Worm (Caenorhabditis elegans) whole organism, young adult: ENCODE results near the gene srsx-31.

Experiments used
- B0336.3 ChIP-seq: fragments of 200-800 bp; sonication (Bioruptor generic); IDR thresholded peaks from 2 replicates; pipeline ENCODE4 v1.3.6; 2022; ENCODE audit warnings: missing genetic modification characterization, missing compliant biosample characterization
- C17E4.6 ChIP-seq: fragments of 200-800 bp; sonication (Bioruptor generic); IDR thresholded peaks from 2 replicates; pipeline ENCODE4 v1.3.6; 2022; ENCODE audit warnings: missing genetic modification reagents, missing genetic modification characterization, missing compliant biosample characterization
- F37B4.10 ChIP-seq: fragments of 200-800 bp; sonication (Bioruptor generic); IDR thresholded peaks from 2 replicates; pipeline ENCODE4 v1.3.6; 2022; ENCODE audit warnings: missing genetic modification characterization, missing compliant biosample characterization
- F55B11.4 ChIP-seq: sonication (generic microtip); optimal IDR thresholded peaks from 2 replicates; lab custom pipeline; 2016; ENCODE audit warnings: missing compliant biosample characterization, missing genetic modification characterization, borderline replicate concordance; ENCODE audit not compliant: insufficient read depth
- F57A8.1 ChIP-seq: fragments of 200-800 bp; sonication (Bioruptor generic); optimal IDR thresholded peaks from 2 replicates; lab custom pipeline; 2018; ENCODE audit warnings: mild to moderate bottlenecking, missing genetic modification characterization, moderate library complexity, missing compliant biosample characterization
- T07F8.4 ChIP-seq: sonication (generic microtip); optimal IDR thresholded peaks from 2 replicates; lab custom pipeline; 2016; ENCODE audit warnings: mild to moderate bottlenecking, missing genetic modification characterization, moderate library complexity, missing compliant biosample characterization
- Y53G8AR.9 ChIP-seq: fragments of 200-800 bp; sonication (Bioruptor generic); conservative IDR thresholded peaks from 2 replicates; pipeline ENCODE4 v1.3.6; 2022; ENCODE audit warnings: missing genetic modification reagents, missing genetic modification characterization, missing compliant biosample characterization
- Y67H2A.10 ChIP-seq: fragments of 200-800 bp; sonication (Bioruptor generic); conservative IDR thresholded peaks from 2 replicates; pipeline ENCODE4 v1.3.6; 2022; ENCODE audit warnings: missing genetic modification reagents, missing genetic modification characterization, missing compliant biosample characterization
- akir-1 ChIP-seq: fragments of 200-800 bp; sonication (Bioruptor generic); optimal IDR thresholded peaks from 2 replicates; lab custom pipeline; 2018; ENCODE audit warnings: mild to moderate bottlenecking, missing genetic modification characterization, moderate library complexity, missing compliant biosample characterization
- aptf-2 ChIP-seq: fragments of 200-800 bp; sonication (Bioruptor generic); conservative IDR thresholded peaks from 2 replicates; pipeline ENCODE4 v1.3.6; 2022; ENCODE audit warnings: missing genetic modification reagents, missing genetic modification characterization, missing compliant biosample characterization
- athp-1 ChIP-seq: sonication (generic microtip); optimal IDR thresholded peaks from 2 replicates; lab custom pipeline; 2017; ENCODE audit warnings: mild to moderate bottlenecking, missing genetic modification characterization, missing compliant biosample characterization
- attf-3 ChIP-seq: fragments of 200-800 bp; sonication (Bioruptor generic); conservative IDR thresholded peaks from 2 replicates; pipeline ENCODE4 v1.3.6; 2022; ENCODE audit warnings: missing genetic modification reagents, missing genetic modification characterization, missing compliant biosample characterization
- attf-6 ChIP-seq: fragments of 200-800 bp; sonication (Bioruptor generic); IDR thresholded peaks from 2 replicates; pipeline ENCODE4 v1.3.6; 2022; ENCODE audit warnings: missing genetic modification reagents, missing genetic modification characterization, missing compliant biosample characterization
- bed-1 ChIP-seq: fragments of 200-800 bp; sonication (Bioruptor generic); IDR thresholded peaks from 2 replicates; pipeline ENCODE4 v1.3.6; 2022; ENCODE audit warnings: missing genetic modification reagents, missing genetic modification characterization, missing compliant biosample characterization
- cebp-1 ChIP-seq, 2 experiments: fragments of 200-800 bp in 1 of 2; sonication (Bioruptor generic) in 1 of 2; sonication (generic microtip) in 1 of 2; IDR thresholded peaks in 1 of 2; optimal IDR thresholded peaks in 1 of 2; 2 replicates each; pipeline versions ENCODE4 v1.3.6 to Lab custom; 2017 to 2022; ENCODE audit warnings: missing compliant biosample characterization in 2 of 2, missing genetic modification characterization in 2 of 2, mild to moderate bottlenecking in 1 of 2, missing genetic modification reagents in 1 of 2, moderate library complexity in 1 of 2
- ceh-91 ChIP-seq: fragments of 200-800 bp; sonication (Bioruptor generic); IDR thresholded peaks from 2 replicates; pipeline ENCODE4 v1.3.6; 2022; ENCODE audit warnings: missing genetic modification reagents, missing genetic modification characterization, missing compliant biosample characterization
- dpff-1 ChIP-seq: sonication (generic microtip); optimal IDR thresholded peaks from 2 replicates; lab custom pipeline; 2017; ENCODE audit warnings: mild to moderate bottlenecking, missing genetic modification characterization, missing compliant biosample characterization
- dpl-1 ChIP-seq: fragments of 150-350 bp; optimal IDR thresholded peaks from 2 replicates; lab custom pipeline; 2014; ENCODE audit warnings: missing biosample characterization, missing genetic modification reagents, missing genetic modification characterization
- egl-18 ChIP-seq: fragments of 200-800 bp; sonication (Bioruptor generic); IDR thresholded peaks from 2 replicates; pipeline ENCODE4 v1.3.6; 2022; ENCODE audit warnings: missing genetic modification reagents, missing genetic modification characterization, missing compliant biosample characterization
- egrh-3 ChIP-seq: fragments of 200-800 bp; sonication (Bioruptor generic); IDR thresholded peaks from 2 replicates; pipeline ENCODE4 v1.3.6; 2022; ENCODE audit warnings: missing genetic modification reagents, missing genetic modification characterization, missing compliant biosample characterization
- hmg-20 ChIP-seq: fragments of 200-800 bp; sonication (Bioruptor generic); IDR thresholded peaks from 2 replicates; pipeline ENCODE4 v1.3.6; 2022; ENCODE audit warnings: missing genetic modification reagents, missing genetic modification characterization, missing compliant biosample characterization
- hrde-1 ChIP-seq: sonication (generic microtip); optimal IDR thresholded peaks from 2 replicates; lab custom pipeline; 2016; ENCODE audit warnings: missing genetic modification characterization, mild to moderate bottlenecking, missing compliant biosample characterization, moderate library complexity, missing genotype, missing genetic modification reagents, borderline replicate concordance
- lag-1 ChIP-seq: fragments of 200-800 bp; sonication (Bioruptor generic); IDR thresholded peaks from 2 replicates; pipeline ENCODE4 v1.3.6; 2022; ENCODE audit warnings: missing genetic modification reagents, missing genetic modification characterization, missing compliant biosample characterization
- lin-54 ChIP-seq: fragments of 200-800 bp; sonication (Bioruptor generic); optimal IDR thresholded peaks from 2 replicates; lab custom pipeline; 2018; ENCODE audit warnings: mild to moderate bottlenecking, missing genetic modification characterization, missing compliant biosample characterization
- madf-3 ChIP-seq: fragments of 200-800 bp; sonication (Bioruptor generic); IDR thresholded peaks from 2 replicates; pipeline ENCODE4 v1.3.6; 2022; ENCODE audit warnings: missing genetic modification reagents, missing genetic modification characterization, missing compliant biosample characterization
- nhr-120 ChIP-seq: fragments of 200-800 bp; sonication (Bioruptor generic); IDR thresholded peaks from 2 replicates; pipeline ENCODE4 v1.3.6; 2022; ENCODE audit warnings: missing genetic modification characterization, missing compliant biosample characterization
- nhr-90 ChIP-seq: sonication (generic microtip); optimal IDR thresholded peaks from 2 replicates; lab custom pipeline; 2016; ENCODE audit warnings: missing genotype, mild to moderate bottlenecking, missing genetic modification characterization, missing compliant biosample characterization
- pbrm-1 ChIP-seq: fragments of 200-800 bp; sonication (Bioruptor generic); IDR thresholded peaks from 2 replicates; pipeline ENCODE4 v1.3.6; 2022; ENCODE audit warnings: missing genetic modification reagents, missing genetic modification characterization, missing compliant biosample characterization
- pha-4 ChIP-seq: fragments of 150-350 bp; sonication (generic microtip); optimal IDR thresholded peaks from 2 replicates; lab custom pipeline; 2014; ENCODE audit warnings: missing biosample characterization, missing genetic modification reagents, missing genetic modification characterization
- repo-1 ChIP-seq: sonication (generic microtip); optimal IDR thresholded peaks from 2 replicates; lab custom pipeline; 2017; ENCODE audit warnings: mild to moderate bottlenecking, missing genetic modification characterization, missing compliant biosample characterization
- sdz-38 ChIP-seq: sonication (generic microtip); optimal IDR thresholded peaks from 2 replicates; lab custom pipeline; 2016; ENCODE audit warnings: missing genotype, missing genetic modification characterization, missing compliant biosample characterization
- zim-3 ChIP-seq: sonication (generic microtip); optimal IDR thresholded peaks from 2 replicates; lab custom pipeline; 2017; ENCODE audit warnings: mild to moderate bottlenecking, missing genetic modification characterization, moderate library complexity, missing compliant biosample characterization
- ztf-22 ChIP-seq: fragments of 200-800 bp; sonication (Bioruptor generic); optimal IDR thresholded peaks from 2 replicates; lab custom pipeline; 2018; ENCODE audit warnings: mild to moderate bottlenecking, missing genetic modification characterization, moderate library complexity, missing compliant biosample characterization
- ztf-25 ChIP-seq: fragments of 200-800 bp; sonication (Bioruptor generic); IDR thresholded peaks from 2 replicates; pipeline ENCODE4 v1.3.6; 2022; ENCODE audit warnings: missing genetic modification reagents, missing genetic modification characterization, missing compliant biosample characterization
- ztf-26 ChIP-seq: sonication (generic microtip); optimal IDR thresholded peaks from 2 replicates; lab custom pipeline; 2017; ENCODE audit warnings: missing genetic modification characterization, missing compliant biosample characterization
- ztf-3 ChIP-seq: fragments of 200-800 bp; sonication (Bioruptor generic); optimal IDR thresholded peaks from 2 replicates; lab custom pipeline; 2018; ENCODE audit warnings: mild to moderate bottlenecking, missing genetic modification characterization, missing compliant biosample characterization

Gene srsx-31

DNA sequence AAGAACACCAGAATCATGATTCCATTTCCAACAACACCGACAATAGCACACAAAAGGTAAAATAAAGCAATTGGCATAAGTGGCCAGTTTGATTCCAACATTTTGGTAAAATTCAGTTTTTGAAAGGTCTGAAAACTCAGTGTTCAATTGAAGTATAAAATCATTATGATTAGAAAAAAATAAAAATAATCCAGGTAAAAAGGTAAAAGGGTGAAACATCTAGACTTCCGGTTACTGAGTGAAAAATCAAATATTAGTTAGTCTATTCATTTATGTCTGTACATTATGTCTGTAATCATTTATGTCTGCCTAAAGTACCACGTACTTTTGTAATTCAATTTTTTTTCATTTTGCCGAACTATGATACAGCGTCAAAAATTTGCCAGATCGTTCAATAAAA, at the start of gene srsx-31:
Gene srsx-31, minus strand, starts transcription at position 101 of the 400 bp plus-strand sequence.
- TF ChIP-seq F57A8.1 (no peak), lag-1 (GFP tag; lab: Robert Waterston, UW) (no peak), dpl-1 (GFP tag; lab: Kevin White, UChicago) (no peak), ztf-3 (GFP tag; lab: Kevin White, UChicago) (no peak)

DNA sequence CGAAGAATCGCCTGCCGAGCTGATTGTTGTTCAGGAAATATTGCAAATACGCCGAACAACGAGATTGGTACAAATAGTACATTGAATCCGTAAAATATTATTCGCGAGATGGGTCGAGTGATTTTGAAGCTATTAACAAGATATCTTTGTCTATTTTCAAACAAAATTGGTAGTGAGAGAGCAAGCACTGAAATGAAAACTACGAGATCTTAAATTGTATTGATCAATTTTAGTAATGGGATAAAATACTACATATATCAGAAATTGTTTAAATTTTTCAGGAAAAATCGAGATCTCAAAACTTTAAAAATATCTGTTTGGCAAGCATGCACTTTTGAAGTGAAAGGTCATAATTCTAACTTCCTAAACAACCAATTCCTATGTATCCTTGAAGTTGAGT, 49.3 kb upstream of the srsx-31 start:
- TF ChIP-seq bed-1: no peak
- TF ChIP-seq, all 124 proteins: peak for 0

DNA sequence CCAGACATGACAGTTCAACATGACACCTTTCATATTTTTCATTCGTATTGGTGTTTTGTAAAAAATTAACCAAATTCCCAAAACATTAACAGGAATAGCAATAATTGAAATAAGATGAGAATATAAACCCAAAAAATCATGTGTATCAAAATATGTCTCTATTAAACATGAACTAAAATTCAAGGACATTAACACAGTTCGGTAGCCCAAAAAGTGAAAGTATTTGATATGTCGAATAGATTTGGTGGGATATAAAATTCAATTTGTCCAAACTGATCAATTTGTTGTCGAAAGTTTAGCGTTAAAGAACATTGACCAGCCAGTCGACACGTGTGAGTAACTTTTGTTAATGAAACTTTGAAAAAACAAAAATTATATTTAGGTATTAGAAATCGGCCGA, 47.8 kb upstream of the srsx-31 start, which contains the start of gene srh-46:
Gene srh-46, minus strand, starts transcription at position 189 of the 400 bp plus-strand sequence.
- TF ChIP-seq lin-54 (GFP tag; lab: Kevin White, UChicago) (no peak), akir-1 (GFP tag; lab: Kevin White, UChicago) (no peak), nhr-120 (GFP tag; lab: Robert Waterston, UW) (no peak), repo-1 (tag; lab: Kevin White, UChicago) (no peak), hmg-20 (GFP tag; lab: Robert Waterston, UW) (no peak), F37B4.10 (GFP tag; lab: Robert Waterston, UW) (no peak)

DNA sequence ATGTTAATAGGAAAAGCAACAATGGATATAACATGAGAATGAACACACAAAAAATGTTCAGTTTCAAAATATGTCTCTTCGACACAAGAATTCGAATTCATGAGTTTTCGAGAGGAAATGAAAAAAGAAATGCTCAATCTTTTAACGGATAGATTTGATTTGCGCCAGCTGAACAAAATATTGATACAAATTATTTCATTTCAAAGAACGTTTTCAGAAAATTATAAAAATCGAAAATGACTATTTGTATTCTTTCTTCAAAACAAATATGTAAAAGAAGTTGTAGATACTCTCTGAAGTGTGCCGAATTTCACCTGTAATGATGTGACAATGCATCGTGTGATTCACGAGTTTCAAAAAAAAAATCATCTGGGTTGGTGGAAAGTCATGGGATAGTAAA, 45.7 kb upstream of the srsx-31 start, which contains the start of gene srh-47:
Gene srh-47, minus strand, starts transcription at position 101 of the 400 bp plus-strand sequence.
- TF ChIP-seq ceh-91 (GFP tag; lab: Robert Waterston, UW) (no peak), dpff-1 (tag; lab: Kevin White, UChicago) (no peak), sdz-38 (tag; lab: Kevin White, UChicago) (no peak), ztf-22 (no peak), attf-6 (GFP tag; lab: Robert Waterston, UW) (no peak), Y53G8AR.9 (no peak), hrde-1 (tag; lab: Kevin White, UChicago) (no peak), athp-1 (tag; lab: Kevin White, UChicago) (no peak), aptf-2 (GFP tag; lab: Robert Waterston, UW) (no peak), madf-3 (GFP tag; lab: Robert Waterston, UW) (no peak), ztf-25 (GFP tag; lab: Robert Waterston, UW) (no peak), nhr-90 (tag; lab: Kevin White, UChicago) (no peak), attf-3 (GFP tag; lab: Robert Waterston, UW) (no peak), B0336.3 (GFP tag; lab: Robert Waterston, UW) (no peak), F55B11.4 (no peak), ztf-26 (tag; lab: Kevin White, UChicago) (no peak), T07F8.4 (tag; lab: Kevin White, UChicago) (no peak)

DNA sequence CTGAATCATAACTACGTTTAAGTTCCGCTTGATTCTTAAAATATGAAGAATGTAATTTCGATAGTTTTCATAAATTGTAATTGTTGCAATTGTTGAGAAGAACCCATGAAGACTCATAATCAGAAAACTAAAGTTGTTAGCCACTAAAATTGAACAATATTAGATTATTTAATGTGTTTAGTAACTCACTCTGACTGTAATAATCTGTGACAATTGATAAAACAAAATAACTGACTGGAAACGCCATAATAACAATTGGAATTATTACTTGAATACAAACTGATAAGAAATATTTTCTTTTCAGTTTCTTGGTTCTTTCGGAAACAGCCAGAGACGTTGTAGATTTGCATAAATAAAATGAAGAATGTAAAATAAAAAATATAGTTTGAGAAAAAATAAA, 44.5 kb upstream of the srsx-31 start:
- TF ChIP-seq pbrm-1 (GFP tag; lab: Robert Waterston, UW) (no peak), zim-3 (no peak), pha-4 (tag; lab: Kevin White, UChicago) (no peak), C17E4.6 (GFP tag; lab: Robert Waterston, UW) (no peak), egrh-3 (GFP tag; lab: Robert Waterston, UW) (no peak), Y67H2A.10 (GFP tag; lab: Robert Waterston, UW) (no peak), cebp-1 (GFP tag; IDR thresholded peaks at IDR 0.05; lab: Robert Waterston, UW) (no peak), cebp-1 (tag; optimal IDR thresholded peaks at IDR 0.05; lab: Kevin White, UChicago) (no peak), egl-18 (GFP tag; lab: Robert Waterston, UW) (no peak)
